Worm (Caenorhabditis elegans): ENCODE data around the gene nhx-5.

- TF ChIP-seq fkh-8 (tag; optimal IDR thresholded peaks at IDR 0.05): no peak
- no peak for TF ChIP-seq ztf-11 (tag; optimal IDR thresholded peaks at IDR 0.05)
- TF ChIP-seq unc-62 (GFP tag; optimal IDR thresholded peaks at IDR 0.05): no peak
Observed at ce11 chrX:10619554-10620199, 42.9 kb downstream of the nhx-5 start.
